Worm (Caenorhabditis elegans): ENCODE measurements around the gene C16C8.8.
"Not testable (repeated sequence)": the region's sequence is repeated elsewhere in the genome, so short reads cannot be mapped to it uniquely, and the experiment has no call there.

The C16C8.8 gene

ce11 chrII:3459199-3459598, 2.3 kb downstream of the C16C8.8 start:
- TF ChIP-seq tlf-1 (GFP tag; optimal IDR thresholded peaks at IDR 0.05) (no peak), fkh-3 (tag; optimal IDR thresholded peaks at IDR 0.05) (no peak), hmg-1.2 (GFP tag; IDR thresholded peaks at IDR 0.05) (no peak), rcor-1 (GFP tag; IDR thresholded peaks at IDR 0.05) (no peak), bed-2 (GFP tag; IDR thresholded peaks at IDR 0.05) (no peak), ztf-28 (GFP tag; IDR thresholded peaks at IDR 0.05) (no peak), ztf-18 (tag; optimal IDR thresholded peaks at IDR 0.05) (no peak), K11D2.4 (GFP tag; IDR thresholded peaks at IDR 0.05) (no peak)

- no peak for TF ChIP-seq lsy-27 (tag; optimal IDR thresholded peaks at IDR 0.05; ENCODE audit: borderline replicate concordance, insufficient read depth)
- no peak for TF ChIP-seq ZK185.1 (tag; optimal IDR thresholded peaks at IDR 0.05; ENCODE audit: poor library complexity, severe bottlenecking)
- no peak for TF ChIP-seq F33H1.4 (GFP tag; IDR thresholded peaks at IDR 0.05)
- TF ChIP-seq F23B12.7 (tag; optimal IDR thresholded peaks at IDR 0.05; ENCODE audit: insufficient read depth), result no peak
- TF ChIP-seq attf-5 (GFP tag; optimal IDR thresholded peaks at IDR 0.05), result no peak
- TF ChIP-seq bed-2 (GFP tag; IDR thresholded peaks at IDR 0.05), result no peak
- TF ChIP-seq attf-6 (GFP tag; IDR thresholded peaks at IDR 0.05), result no peak
- TF ChIP-seq zfh-2 (GFP tag; conservative IDR thresholded peaks at IDR 0.05), result no peak
- no peak for TF ChIP-seq sptf-2 (GFP tag; optimal IDR thresholded peaks at IDR 0.05)
- no peak for TF ChIP-seq nhr-80 (tag; optimal IDR thresholded peaks at IDR 0.05)
- no peak for TF ChIP-seq zim-3 (tag; optimal IDR thresholded peaks at IDR 0.05)
- no peak for TF ChIP-seq die-1 (tag; optimal IDR thresholded peaks at IDR 0.05)
- no peak for TF ChIP-seq D2030.7 (GFP tag; IDR thresholded peaks at IDR 0.05)
- no peak for TF ChIP-seq akir-1 (GFP tag; optimal IDR thresholded peaks at IDR 0.05)
These were observed 3.3 kb downstream of the C16C8.8 start, which contains the start of the genes C16C8.26 and C16C8.19 for ce11 chrII:3458209-3458608. TSS of gene C16C8.26 (minus strand) at chrII:3458309. TSS of gene C16C8.19 (plus strand) at chrII:3458487.

- TF ChIP-seq lsl-1 (GFP tag; optimal IDR thresholded peaks at IDR 0.05) (peak; percentile 80), athp-1 (tag; optimal IDR thresholded peaks at IDR 0.05) (peak; percentile 20), xnd-1 (tag; optimal IDR thresholded peaks at IDR 0.05) (peak; percentile 7), F33H1.4 (GFP tag; IDR thresholded peaks at IDR 0.05) (0 out of 2 replicates have a peak, but pooled peaks have one; percentile 25), madf-6 (GFP tag; IDR thresholded peaks at IDR 0.05) (peak; percentile 51; the same call in 1 of the 2 replicates), madf-10 (tag; optimal IDR thresholded peaks at IDR 0.05) (no peak), F37B4.10 (GFP tag; IDR thresholded peaks at IDR 0.05) (no peak)
These were observed 8.0 kb downstream of the C16C8.8 start, which contains the start of gene C16C8.11 for ce11 chrII:3453521-3453920. TSS of gene C16C8.11 (plus strand) at chrII:3453708.

- TF ChIP-seq mxl-1 (tag; optimal IDR thresholded peaks at IDR 0.05) (no peak), lsl-1 (GFP tag; optimal IDR thresholded peaks at IDR 0.05) (peak; percentile 72), mel-28 (tag; optimal IDR thresholded peaks at IDR 0.05; ENCODE audit: borderline replicate concordance) (no peak), D2030.7 (GFP tag; IDR thresholded peaks at IDR 0.05) (peak; percentile 18; the same call in 1 of the 2 replicates), madf-10 (tag; optimal IDR thresholded peaks at IDR 0.05) (no peak), ZK185.1 (tag; optimal IDR thresholded peaks at IDR 0.05; ENCODE audit: poor library complexity, severe bottlenecking) (no peak)
These were observed 9.1 kb downstream of the C16C8.8 start, which contains the start of gene C16C8.12 for ce11 chrII:3452421-3452820. TSS of gene C16C8.12 (plus strand) at chrII:3452721.

- not testable (repeated sequence) for TF ChIP-seq hrde-1 (tag; optimal IDR thresholded peaks at IDR 0.05; ENCODE audit: borderline replicate concordance); zim-3 (tag; optimal IDR thresholded peaks at IDR 0.05); K12H6.12 (tag; optimal IDR thresholded peaks at IDR 0.05)
These were observed 12.0 kb downstream of the C16C8.8 start, which contains the start of gene C16C8.14 for ce11 chrII:3449514-3449913. TSS of gene C16C8.14 (plus strand) at chrII:3449814.
